Fruit fly (Drosophila melanogaster) whole organism, adult: ENCODE measurements around the gene CG44000.
A peak's percentile ranks its signal among the peaks of the same experiment; 100 is the strongest.

Experiments used
- CG11617 ChIP-seq: fragments of 200-800 bp; sonication (Bioruptor generic); optimal IDR thresholded peaks from 2 replicates; lab custom pipeline; 2017; ENCODE audit warnings: mild to moderate bottlenecking, missing biosample characterization, missing genetic modification reagents, missing genetic modification characterization
- CG12768 ChIP-seq: fragments of 200-800 bp; sonication (Bioruptor generic); optimal IDR thresholded peaks from 2 replicates; lab custom pipeline; 2017; ENCODE audit warnings: missing biosample characterization, missing genetic modification characterization, mild to moderate bottlenecking, moderate library complexity, missing genetic modification reagents
- CG14711 ChIP-seq: fragments of 200-800 bp; sonication (Bioruptor generic); optimal IDR thresholded peaks from 2 replicates; lab custom pipeline; 2018; ENCODE audit warnings: missing biosample characterization, mild to moderate bottlenecking, missing genetic modification characterization, moderate library complexity
- CG1620 ChIP-seq: fragments of 200-800 bp; sonication (Bioruptor generic); optimal IDR thresholded peaks from 2 replicates; lab custom pipeline; 2016; ENCODE audit warnings: missing biosample characterization, missing genetic modification characterization
- CG33017 ChIP-seq: fragments of 200-800 bp; sonication (Bioruptor generic); optimal IDR thresholded peaks from 2 replicates; lab custom pipeline; 2018; ENCODE audit warnings: missing biosample characterization, mild to moderate bottlenecking, missing genetic modification characterization, moderate library complexity
- CG5204 ChIP-seq: fragments of 200-800 bp; sonication (Bioruptor generic); optimal IDR thresholded peaks from 2 replicates; lab custom pipeline; 2016; ENCODE audit warnings: missing biosample characterization, missing genetic modification characterization
- CG7045 ChIP-seq: fragments of 200-800 bp; sonication (Bioruptor generic); optimal IDR thresholded peaks from 2 replicates; lab custom pipeline; 2017; ENCODE audit warnings: missing biosample characterization, mild to moderate bottlenecking, missing genetic modification characterization
- CG7101 ChIP-seq: fragments of 200-800 bp; sonication (Bioruptor generic); optimal IDR thresholded peaks from 2 replicates; lab custom pipeline; 2018; ENCODE audit warnings: missing biosample characterization, mild to moderate bottlenecking, missing genetic modification characterization, moderate library complexity
- Clk ChIP-seq: fragments of 200-800 bp; sonication (Bioruptor generic); optimal IDR thresholded peaks from 2 replicates; lab custom pipeline; 2017; ENCODE audit warnings: missing biosample characterization, missing genetic modification characterization
- Crg-1 ChIP-seq: fragments of 200-800 bp; sonication (Bioruptor generic); optimal IDR thresholded peaks from 2 replicates; lab custom pipeline; 2016; ENCODE audit warnings: missing biosample characterization, missing genetic modification characterization
- Hr96 ChIP-seq: fragments of 200-800 bp; sonication (Bioruptor generic); optimal IDR thresholded peaks from 2 replicates; lab custom pipeline; 2016; ENCODE audit warnings: missing biosample characterization, missing genetic modification characterization
- Mnt ChIP-seq: fragments of 200-800 bp; sonication (Bioruptor generic); optimal IDR thresholded peaks from 2 replicates; lab custom pipeline; 2016; ENCODE audit warnings: missing biosample characterization, mild to moderate bottlenecking, missing genetic modification characterization
- bab1 ChIP-seq: fragments of 200-800 bp; sonication (Bioruptor generic); optimal IDR thresholded peaks from 3 replicates; lab custom pipeline; 2019; ENCODE audit warnings: missing biosample characterization, mild to moderate bottlenecking, missing genetic modification characterization, moderate library complexity
- cic ChIP-seq: fragments of 200-800 bp; sonication (Bioruptor generic); optimal IDR thresholded peaks from 2 replicates; lab custom pipeline; 2017; ENCODE audit warnings: missing biosample characterization, mild to moderate bottlenecking, missing genetic modification characterization, moderate library complexity
- cnc ChIP-seq, 2 experiments: fragments of >200 bp; optimal IDR thresholded peaks; 2 replicates each; lab custom pipeline; 2017
- kay ChIP-seq: fragments of 200-800 bp; sonication (Bioruptor generic); peaks from one replicate; lab custom pipeline; 2016; ENCODE audit warnings: missing biosample characterization, missing genetic modification characterization, borderline replicate concordance
- ovo ChIP-seq: fragments of 200-800 bp; sonication (Bioruptor generic); optimal IDR thresholded peaks from 2 replicates; lab custom pipeline; 2016; ENCODE audit warnings: missing biosample characterization, missing genetic modification characterization
- pad ChIP-seq: fragments of 200-800 bp; sonication (Bioruptor generic); optimal IDR thresholded peaks from 3 replicates; lab custom pipeline; 2017; ENCODE audit warnings: missing biosample characterization, missing genetic modification characterization, mild to moderate bottlenecking, moderate library complexity, missing genetic modification reagents
- tj ChIP-seq: fragments of 200-800 bp; sonication (Bioruptor generic); optimal IDR thresholded peaks from 3 replicates; lab custom pipeline; 2017; ENCODE audit warnings: missing biosample characterization, mild to moderate bottlenecking, missing genetic modification characterization, moderate library complexity
- toe ChIP-seq: fragments of 200-800 bp; sonication (Bioruptor generic); optimal IDR thresholded peaks from 2 replicates; lab custom pipeline; 2016; ENCODE audit warnings: missing biosample characterization, missing genetic modification characterization

Gene CG44000

DNA sequence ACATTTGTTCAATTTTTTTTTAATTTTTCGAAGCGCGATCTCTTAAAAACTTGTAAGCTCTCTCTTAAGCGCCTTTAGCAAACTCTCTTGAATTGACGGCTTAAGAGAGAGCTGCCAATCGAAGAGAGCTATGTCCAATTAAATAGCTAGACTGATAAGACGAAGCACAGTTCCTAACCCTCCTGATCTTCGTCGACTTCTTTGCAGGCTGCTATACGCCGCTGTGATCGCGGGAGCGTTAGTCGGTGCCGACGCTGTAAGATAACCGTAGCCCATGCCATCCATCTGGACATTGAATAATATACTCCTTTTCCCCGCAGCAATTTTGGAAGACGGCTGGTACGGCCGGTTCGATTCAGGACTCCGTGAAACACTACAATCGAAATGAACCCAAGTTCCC, 12.5 kb upstream of the CG44000 start:
- TF ChIP-seq Mnt (no peak), cnc (optimal IDR thresholded peaks at IDR 0.05; lab: Kevin White, UChicago) (no peak), CG7045 (no peak), CG7101 (tag; lab: Kevin White, UChicago) (no peak), CG14711 (tag; lab: Kevin White, UChicago) (no peak), CG12768 (no peak), pad (GFP tag; lab: Kevin White, UChicago) (no peak), Hr96 (GFP tag; lab: Kevin White, UChicago) (no peak), ovo (GFP tag; lab: Kevin White, UChicago) (no peak), toe (GFP tag; lab: Kevin White, UChicago) (no peak)

- TF ChIP-seq CG7101 (tag; lab: Kevin White, UChicago) (no peak), CG5204 (GFP tag; lab: Kevin White, UChicago) (no peak), pad (GFP tag; lab: Kevin White, UChicago) (no peak), Clk (GFP tag; lab: Kevin White, UChicago) (no peak), CG14711 (tag; lab: Kevin White, UChicago) (no peak), CG11617 (no peak), kay (no peak), tj (no peak), CG12768 (no peak), cnc (optimal IDR thresholded peaks at IDR 0.05; lab: Kevin White, UChicago) (no peak), toe (GFP tag; lab: Kevin White, UChicago) (no peak), CG7045 (no peak), Mnt (no peak), cic (GFP tag; lab: Kevin White, UChicago) (no peak), bab1 (GFP tag; lab: Kevin White, UChicago) (no peak), CG1620 (GFP tag; lab: Kevin White, UChicago) (no peak), CG33017 (tag; lab: Kevin White, UChicago) (no peak), ovo (GFP tag; lab: Kevin White, UChicago) (no peak), Crg-1 (GFP tag; lab: Kevin White, UChicago) (no peak)
Measured at dm6 chr2L:5031399-5031798, 11.7 kb upstream of the CG44000 start.

DNA sequence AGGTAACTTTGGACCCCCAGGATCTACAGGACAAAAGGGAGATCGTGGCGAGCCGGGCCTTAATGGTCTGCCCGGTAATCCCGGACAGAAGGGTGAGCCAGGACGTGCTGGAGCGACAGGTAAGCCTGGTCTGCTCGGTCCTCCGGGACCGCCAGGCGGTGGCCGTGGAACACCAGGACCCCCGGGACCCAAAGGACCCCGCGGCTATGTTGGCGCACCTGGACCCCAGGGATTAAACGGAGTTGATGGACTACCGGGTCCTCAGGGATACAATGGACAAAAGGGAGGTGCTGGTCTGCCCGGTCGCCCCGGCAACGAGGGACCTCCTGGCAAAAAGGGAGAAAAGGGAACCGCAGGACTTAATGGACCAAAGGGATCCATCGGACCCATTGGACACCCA, 11.2 kb upstream of the CG44000 start:
- TF ChIP-seq tj (no peak), bab1 (GFP tag; lab: Kevin White, UChicago) (no peak), Clk (GFP tag; lab: Kevin White, UChicago) (no peak), CG12768 (no peak), Hr96 (GFP tag; lab: Kevin White, UChicago) (no peak), kay (no peak), CG1620 (GFP tag; lab: Kevin White, UChicago) (no peak), cic (GFP tag; lab: Kevin White, UChicago) (no peak), CG14711 (tag; lab: Kevin White, UChicago) (no peak), Mnt (no peak), CG7045 (no peak), CG7101 (tag; lab: Kevin White, UChicago) (no peak), Crg-1 (GFP tag; lab: Kevin White, UChicago) (no peak), CG33017 (tag; lab: Kevin White, UChicago) (no peak), CG11617 (no peak), CG5204 (GFP tag; lab: Kevin White, UChicago) (no peak)

dm6 chr2L:5036120-5036519, 7.0 kb upstream of the CG44000 start:
- TF ChIP-seq CG7101 (tag; lab: Kevin White, UChicago), result no peak
- TF ChIP-seq bab1 (GFP tag; lab: Kevin White, UChicago), result no peak
- TF ChIP-seq cic (GFP tag; lab: Kevin White, UChicago), result no peak
- TF ChIP-seq toe (GFP tag; lab: Kevin White, UChicago), result no peak

dm6 chr2L:5037402-5037860, 5.6 kb upstream of the CG44000 start, which contains the start of the genes CG14042 and SP555:
TSS of gene CG14042 (plus strand) at chr2L:5037709.
TSS of gene SP555 (plus strand) at chr2L:5037709.
- peak; percentile 18 for TF ChIP-seq pad (GFP tag; lab: Kevin White, UChicago)
- no peak for TF ChIP-seq CG12768

dm6 chr2L:5042076-5042475, 994 bp upstream of the CG44000 start:
- TF ChIP-seq CG1620 (GFP tag; lab: Kevin White, UChicago) (no peak), pad (GFP tag; lab: Kevin White, UChicago) (no peak), ovo (GFP tag; lab: Kevin White, UChicago) (no peak), CG14711 (tag; lab: Kevin White, UChicago) (no peak), toe (GFP tag; lab: Kevin White, UChicago) (no peak), cic (GFP tag; lab: Kevin White, UChicago) (no peak)

dm6 chr2L:5043495-5044146, 551 bp downstream of the CG44000 start:
- TF ChIP-seq Mnt (peak; percentile 12), CG7101 (tag; lab: Kevin White, UChicago) (peak; percentile 6), CG12768 (peak; percentile 40), CG5204 (GFP tag; lab: Kevin White, UChicago) (peak; percentile 30), cic (GFP tag; lab: Kevin White, UChicago) (no peak), CG7045 (peak; percentile 59), CG14711 (tag; lab: Kevin White, UChicago) (peak; percentile 22), Hr96 (GFP tag; lab: Kevin White, UChicago) (no peak)
